Worm (Caenorhabditis elegans): ENCODE data around the gene dpy-27.

- TF ChIP-seq mdl-1 (tag; optimal IDR thresholded peaks at IDR 0.05) (no peak), nhr-12 (tag; optimal IDR thresholded peaks at IDR 0.05) (no peak), egl-27 (tag; optimal IDR thresholded peaks at IDR 0.05) (no peak), unc-62 (GFP tag; optimal IDR thresholded peaks at IDR 0.05) (no peak)
Measured at ce11 chrIII:3809008-3809407, 10.5 kb downstream of the dpy-27 start, which contains the start of gene toh-1.
